Fruit fly (Drosophila melanogaster): ENCODE results near the gene Theg.

dm6 chr3R:21989770-21990169, 24.7 kb upstream of the Theg start:
- no peak for TF ChIP-seq CG8478 (optimal IDR thresholded peaks at IDR 0.05)
- no peak for TF ChIP-seq CTCF (optimal IDR thresholded peaks at IDR 0.05)

Data from S2 (cell line).